Worm (Caenorhabditis elegans) whole organism, late embryonic: ENCODE data around the gene rbm-17.

Source experiments
- dve-1 ChIP-seq: sonication (generic microtip); optimal IDR thresholded peaks from 2 replicates; lab custom pipeline; 2017; ENCODE audit warnings: antibody characterized with exemption, mild to moderate bottlenecking, missing genetic modification characterization, missing compliant biosample characterization
- fkh-10 ChIP-seq: fragments of 150-350 bp; optimal IDR thresholded peaks from 2 replicates; lab custom pipeline; 2014; ENCODE audit warnings: missing biosample characterization, missing genetic modification reagents, missing genetic modification characterization
- hlh-8 ChIP-seq: sonication (generic microtip); optimal IDR thresholded peaks from 2 replicates; lab custom pipeline; 2016; ENCODE audit warnings: missing genotype, missing genetic modification characterization, missing compliant biosample characterization
- lin-11 ChIP-seq: fragments of 200-800 bp; sonication (Bioruptor generic); optimal IDR thresholded peaks from 2 replicates; lab custom pipeline; 2018; ENCODE audit warnings: mild to moderate bottlenecking, missing genetic modification characterization, missing compliant biosample characterization
- pag-3 ChIP-seq: sonication (generic microtip); optimal IDR thresholded peaks from 2 replicates; lab custom pipeline; 2016; ENCODE audit warnings: missing compliant biosample characterization, missing genetic modification characterization, borderline replicate concordance
- ref-2 ChIP-seq: sonication (generic microtip); optimal IDR thresholded peaks from 2 replicates; lab custom pipeline; 2016; ENCODE audit warnings: missing genetic modification characterization, missing compliant biosample characterization

- no peak for TF ChIP-seq lin-11 (tag; lab: Kevin White, UChicago)
- no peak for TF ChIP-seq dve-1
- TF ChIP-seq pag-3: no peak
- TF ChIP-seq fkh-10 (GFP tag; lab: Kevin White, UChicago): no peak
- TF ChIP-seq ref-2 (tag; lab: Kevin White, UChicago): no peak
- TF ChIP-seq hlh-8 (tag; lab: Kevin White, UChicago): no peak
Observed at ce11 chrIV:11638016-11638415, at the start of gene rbm-17.
